Fruit fly (Drosophila melanogaster) Kc167 (cell line): ENCODE measurements around the gene Fad2.

Experiments used
- insv ChIP-seq: fragments of >200 bp; optimal IDR thresholded peaks from 3 replicates; lab custom pipeline; 2018; ENCODE audit warnings: missing external identifiers
- psq ChIP-seq: fragments of >200 bp; optimal IDR thresholded peaks from 2 replicates; lab custom pipeline; 2017; ENCODE audit warnings: missing external identifiers

DNA sequence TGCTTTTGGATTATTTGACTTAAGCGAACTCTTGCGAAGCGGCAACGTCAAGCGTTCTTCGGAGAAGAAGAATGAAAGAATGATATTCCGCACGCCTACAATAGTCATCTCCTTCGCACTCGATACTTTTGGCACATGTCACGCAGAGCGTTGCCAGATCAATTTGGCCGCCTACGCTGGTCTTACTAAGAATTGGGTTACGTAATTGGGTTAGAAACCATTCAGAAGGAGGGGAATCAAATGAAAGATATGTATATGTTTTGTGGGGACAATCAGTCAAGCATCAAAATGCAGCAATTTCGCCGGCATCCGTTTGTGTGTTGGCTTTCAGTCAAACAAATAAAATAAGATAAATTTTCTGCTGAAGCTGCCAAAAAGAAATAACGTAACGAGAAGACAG is 37.7 kb upstream of the Fad2 start:
- TF ChIP-seq insv (lab: Kevin White, UChicago) (no peak), psq (lab: Kevin White, UChicago) (no peak)
